Fruit fly (Drosophila melanogaster): ENCODE data around the gene sens.
A peak's percentile ranks its signal among the peaks of the same experiment; 100 is the strongest.

The sens gene

DNA sequence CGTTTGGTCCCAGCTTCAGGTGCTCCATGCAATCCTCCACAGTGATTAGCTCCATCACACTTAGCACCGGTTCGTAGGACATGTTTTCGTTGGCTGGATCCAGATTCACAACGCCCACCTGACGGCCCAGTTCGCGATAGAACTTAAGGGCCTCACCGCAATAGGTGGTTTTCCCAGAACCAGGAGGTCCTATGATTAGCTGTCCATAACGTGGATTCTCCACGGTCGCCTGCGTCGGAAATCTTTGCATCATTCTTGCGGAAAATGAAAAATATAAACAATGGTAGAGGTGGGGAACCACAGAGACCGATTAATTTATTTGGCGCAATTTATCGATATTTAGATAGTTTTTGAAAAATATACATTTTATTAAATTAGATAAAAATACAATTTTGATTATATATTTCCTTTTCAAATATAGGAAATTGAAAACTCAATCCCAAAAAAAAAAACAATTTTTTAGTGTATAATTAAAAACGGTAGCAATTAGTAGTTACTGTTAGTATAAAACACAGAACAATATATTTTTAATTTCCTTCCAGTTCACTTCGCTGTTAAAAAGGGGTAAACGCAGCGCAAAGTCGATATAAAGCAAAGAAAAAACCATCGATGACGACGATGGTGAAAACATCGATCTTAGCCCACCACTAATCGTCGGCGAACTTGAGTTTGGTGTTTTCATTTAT lies 11.4 kb upstream of the sens start, which contains the start of the genes CG10222 and flr (continued):
- TF ChIP-seq CG6813 (GFP tag; optimal IDR thresholded peaks at IDR 0.05) (no peak), Ravus (GFP tag; IDR thresholded peaks at IDR 0.05) (no peak), Dad (GFP tag; optimal IDR thresholded peaks at IDR 0.05) (no peak), fru (optimal IDR thresholded peaks at IDR 0.05) (no peak), Dp (GFP tag; optimal IDR thresholded peaks at IDR 0.05) (peak; percentile 69), danr (GFP tag; IDR thresholded peaks at IDR 0.05) (no peak), Ssrp (tag; optimal IDR thresholded peaks at IDR 0.05) (no peak), E2f1 (GFP tag; IDR thresholded peaks at IDR 0.05) (no peak), HLHmδ (GFP tag; optimal IDR thresholded peaks at IDR 0.05) (no peak), ac (GFP tag; optimal IDR thresholded peaks at IDR 0.05) (no peak), ato (GFP tag; IDR thresholded peaks at IDR 0.05; ENCODE audit: partially characterized antibody) (no peak), knrl (GFP tag; IDR thresholded peaks at IDR 0.05; ENCODE audit: partially characterized antibody) (peak; percentile 79), zf30C (GFP tag; optimal IDR thresholded peaks at IDR 0.05) (no peak), CG9727 (GFP tag; optimal IDR thresholded peaks at IDR 0.05) (peak; percentile 17), CG6854 (GFP tag; optimal IDR thresholded peaks at IDR 0.05) (no peak), Gsc (GFP tag; IDR thresholded peaks at IDR 0.05) (no peak), CG12071 (GFP tag; optimal IDR thresholded peaks at IDR 0.05) (no peak), kah (GFP tag; optimal IDR thresholded peaks at IDR 0.05) (no peak), slbo (GFP tag; IDR thresholded peaks at IDR 0.05) (no peak), Mrtf (GFP tag; IDR thresholded peaks at IDR 0.05) (no peak), CG11504 (tag; optimal IDR thresholded peaks at IDR 0.05) (no peak), HmgD (GFP tag; optimal IDR thresholded peaks at IDR 0.05) (no peak), CG16863 (GFP tag; optimal IDR thresholded peaks at IDR 0.05) (no peak), Pdp1 (GFP tag; optimal IDR thresholded peaks at IDR 0.05) (no peak), CG9797 (GFP tag; optimal IDR thresholded peaks at IDR 0.05) (no peak), gem (tag; optimal IDR thresholded peaks at IDR 0.05) (no peak), NC2β (GFP tag; optimal IDR thresholded peaks at IDR 0.05) (no peak), ci (GFP tag; IDR thresholded peaks at IDR 0.05) (no peak), phol (tag; optimal IDR thresholded peaks at IDR 0.05) (peak; percentile 36), slp2 (GFP tag; optimal IDR thresholded peaks at IDR 0.05) (no peak), CG33557 (GFP tag; optimal IDR thresholded peaks at IDR 0.05) (no peak), br (optimal IDR thresholded peaks at IDR 0.05) (no peak), Trl (optimal IDR thresholded peaks at IDR 0.05) (no peak), Trl (GFP tag; optimal IDR thresholded peaks at IDR 0.05) (no peak), shn (GFP tag; optimal IDR thresholded peaks at IDR 0.05) (no peak), zfh2 (GFP tag; optimal IDR thresholded peaks at IDR 0.05) (no peak), eve (GFP tag; optimal IDR thresholded peaks at IDR 0.05) (no peak), ttk (GFP tag; IDR thresholded peaks at IDR 0.05) (no peak), bigmax (GFP tag; optimal IDR thresholded peaks at IDR 0.05) (no peak), sob (GFP tag; IDR thresholded peaks at IDR 0.05) (no peak), so (GFP tag; IDR thresholded peaks at IDR 0.05) (no peak), CG9609 (GFP tag; optimal IDR thresholded peaks at IDR 0.05) (no peak), CG3163 (GFP tag; optimal IDR thresholded peaks at IDR 0.05) (no peak), CG6254 (GFP tag; optimal IDR thresholded peaks at IDR 0.05) (no peak), Bgb (GFP tag; IDR thresholded peaks at IDR 0.05; ENCODE audit: partially characterized antibody) (peak; percentile 70), lilli (GFP tag; optimal IDR thresholded peaks at IDR 0.05) (peak; percentile 34), CG12236 (GFP tag; optimal IDR thresholded peaks at IDR 0.05) (no peak), hbn (GFP tag; IDR thresholded peaks at IDR 0.05; ENCODE audit: partially characterized antibody) (peak; percentile 66; the same call in 1 of the 2 replicates), tio (GFP tag; optimal IDR thresholded peaks at IDR 0.05) (no peak), NfI (GFP tag; optimal IDR thresholded peaks at IDR 0.05) (no peak), CG30020 (tag; optimal IDR thresholded peaks at IDR 0.05) (no peak), Rfx (GFP tag; IDR thresholded peaks at IDR 0.05) (peak; percentile 43; the same call in 1 of the 2 replicates)
